Worm (Caenorhabditis elegans) whole organism, mixed stage, embryonic: Measurements from ENCODE around the gene dmsr-13.

Source experiments
- ceh-43 ChIP-seq: fragments of 200-800 bp; sonication (Bioruptor generic); optimal IDR thresholded peaks from 2 replicates; lab custom pipeline; 2018; ENCODE audit warnings: mild to moderate bottlenecking, missing genetic modification characterization, moderate library complexity, missing compliant biosample characterization
- elt-3 ChIP-seq: fragments of 150-350 bp; optimal IDR thresholded peaks from 2 replicates; lab custom pipeline; 2014; ENCODE audit warnings: missing biosample characterization, missing genetic modification characterization
- lin-32 ChIP-seq: fragments of 200-800 bp; sonication (Bioruptor generic); optimal IDR thresholded peaks from 2 replicates; lab custom pipeline; 2018; ENCODE audit warnings: mild to moderate bottlenecking, missing genetic modification characterization, missing compliant biosample characterization
- mep-1 ChIP-seq: fragments of 150-350 bp; optimal IDR thresholded peaks from 2 replicates; lab custom pipeline; 2017; ENCODE audit warnings: missing biosample characterization, missing genetic modification reagents, missing genetic modification characterization, inconsistent platforms
- nhr-237 ChIP-seq: fragments of 150-350 bp; optimal IDR thresholded peaks from 2 replicates; lab custom pipeline; 2014; ENCODE audit warnings: missing biosample characterization, missing genetic modification characterization
- nhr-76 ChIP-seq: sonication (generic microtip); optimal IDR thresholded peaks from 2 replicates; lab custom pipeline; 2017; ENCODE audit warnings: missing biosample characterization, missing genetic modification characterization

DNA sequence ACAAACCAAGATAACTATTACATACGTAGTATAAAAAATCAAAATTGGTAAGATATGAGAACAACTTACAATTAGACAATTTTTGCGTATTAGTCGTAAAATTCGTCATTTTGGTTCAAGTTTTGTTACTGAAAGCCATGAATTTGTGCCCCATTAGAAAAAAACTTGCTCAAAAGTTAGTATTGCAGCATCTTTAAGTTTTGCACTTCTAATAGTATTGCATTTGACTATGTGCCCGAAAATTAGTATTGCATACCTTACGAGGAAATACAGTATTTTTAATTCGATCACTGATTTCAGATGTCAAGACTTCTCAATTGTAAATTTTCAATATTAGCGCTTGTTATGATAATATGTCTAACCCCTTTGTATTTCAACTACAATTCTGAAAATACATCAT is 1.8 kb upstream of the dmsr-13 start, which contains the start of gene T15B7.8:
- TF ChIP-seq nhr-237 (tag; lab: Kevin White, UChicago) (no peak), mep-1 (tag; lab: Kevin White, UChicago) (no peak), nhr-76 (tag; lab: Kevin White, UChicago) (no peak), lin-32 (no peak), ceh-43 (no peak), elt-3 (tag; lab: Kevin White, UChicago) (no peak)
